Fruit fly (Drosophila melanogaster) whole organism, pupa: Measurements from ENCODE around the gene Syx8.

Source experiments
- CG10348 ChIP-seq: fragments of 200-800 bp; sonication (Bioruptor generic); IDR thresholded peaks from 2 replicates; pipeline ENCODE4 v1.3.6; 2022; ENCODE audit warnings: missing biosample characterization, missing genetic modification characterization
- CG12605 ChIP-seq: fragments of 200-800 bp; sonication (Bioruptor generic); IDR thresholded peaks from 2 replicates; pipeline ENCODE4 v1.3.6; 2022; ENCODE audit warnings: missing biosample characterization, missing genetic modification characterization
- CG13204 ChIP-seq: fragments of 200-800 bp; sonication (Bioruptor generic); optimal IDR thresholded peaks from 2 replicates; lab custom pipeline; 2018; ENCODE audit warnings: missing biosample characterization, mild to moderate bottlenecking, missing genetic modification characterization, moderate library complexity
- CG14655 ChIP-seq: fragments of 200-800 bp; sonication (Bioruptor generic); optimal IDR thresholded peaks from 3 replicates; lab custom pipeline; 2017; ENCODE audit warnings: mild to moderate bottlenecking, missing biosample characterization, missing genetic modification reagents, missing genetic modification characterization
- CG15710 ChIP-seq: fragments of 200-800 bp; sonication (Bioruptor generic); optimal IDR thresholded peaks from 2 replicates; lab custom pipeline; 2018; ENCODE audit warnings: missing biosample characterization, mild to moderate bottlenecking, missing genetic modification characterization, moderate library complexity
- CG17806 ChIP-seq: fragments of 200-800 bp; sonication (Bioruptor generic); optimal IDR thresholded peaks from 2 replicates; lab custom pipeline; 2018; ENCODE audit warnings: missing biosample characterization, mild to moderate bottlenecking, missing genetic modification characterization, moderate library complexity
- CG32121 ChIP-seq: fragments of 200-800 bp; sonication (Bioruptor generic); IDR thresholded peaks from 2 replicates; pipeline ENCODE4 v1.3.6; 2022; ENCODE audit warnings: missing biosample characterization, missing genetic modification characterization
- CG34367 ChIP-seq: fragments of 200-800 bp; sonication (Bioruptor generic); optimal IDR thresholded peaks from 2 replicates; lab custom pipeline; 2018; ENCODE audit warnings: missing biosample characterization, mild to moderate bottlenecking, missing genetic modification characterization
- CG4496 ChIP-seq: fragments of 200-800 bp; sonication (Bioruptor generic); IDR thresholded peaks from 3 replicates; pipeline ENCODE4 v1.3.6; 2022; ENCODE audit warnings: missing biosample characterization, missing genetic modification characterization
- CG8159 ChIP-seq: fragments of 200-800 bp; sonication (Bioruptor generic); optimal IDR thresholded peaks from 3 replicates; lab custom pipeline; 2018; ENCODE audit warnings: missing biosample characterization, mild to moderate bottlenecking, missing genetic modification characterization, moderate library complexity
- CG8301 ChIP-seq: fragments of 200-800 bp; sonication (Bioruptor generic); optimal IDR thresholded peaks from 2 replicates; lab custom pipeline; 2018; ENCODE audit warnings: missing biosample characterization, mild to moderate bottlenecking, missing genetic modification characterization
- CG9948 ChIP-seq: fragments of 200-800 bp; sonication (Bioruptor generic); optimal IDR thresholded peaks from 2 replicates; lab custom pipeline; 2018; ENCODE audit warnings: missing biosample characterization, mild to moderate bottlenecking, missing genetic modification characterization, moderate library complexity
- D1 ChIP-seq: fragments of 200-800 bp; sonication (Bioruptor generic); optimal IDR thresholded peaks from 2 replicates; lab custom pipeline; 2018; ENCODE audit warnings: missing biosample characterization, mild to moderate bottlenecking, missing genetic modification characterization, moderate library complexity
- EcR ChIP-seq: fragments of 200-800 bp; sonication (Bioruptor generic); optimal IDR thresholded peaks from 3 replicates; lab custom pipeline; 2019; ENCODE audit warnings: missing biosample characterization, missing genetic modification characterization, mild to moderate bottlenecking, moderate library complexity, missing genetic modification reagents
- Ets98B ChIP-seq: fragments of 200-800 bp; sonication (Bioruptor generic); IDR thresholded peaks from 2 replicates; pipeline ENCODE4 v1.3.6; 2022; ENCODE audit warnings: missing biosample characterization, missing genetic modification characterization
- Pif1A ChIP-seq: fragments of 200-800 bp; sonication (Bioruptor generic); optimal IDR thresholded peaks from 3 replicates; lab custom pipeline; 2016; ENCODE audit warnings: missing biosample characterization, missing genetic modification characterization
- Pif1B ChIP-seq: fragments of 200-800 bp; sonication (Bioruptor generic); optimal IDR thresholded peaks from 3 replicates; lab custom pipeline; 2016; ENCODE audit warnings: missing biosample characterization, missing genetic modification characterization
- Snoo ChIP-seq: fragments of 200-800 bp; sonication (Bioruptor generic); optimal IDR thresholded peaks from 3 replicates; lab custom pipeline; 2017; ENCODE audit warnings: missing biosample characterization, mild to moderate bottlenecking, missing genetic modification characterization, inconsistent platforms
- fd96Ca ChIP-seq: fragments of 200-800 bp; sonication (Bioruptor generic); IDR thresholded peaks from 3 replicates; pipeline ENCODE4 v1.3.6; 2022; ENCODE audit warnings: missing biosample characterization, missing genetic modification characterization
- gl ChIP-seq: fragments of 200-800 bp; sonication (Bioruptor generic); optimal IDR thresholded peaks from 2 replicates; lab custom pipeline; 2018; ENCODE audit warnings: missing biosample characterization, mild to moderate bottlenecking, missing genetic modification characterization
- rn ChIP-seq: fragments of 200-800 bp; sonication (Bioruptor generic); IDR thresholded peaks from 2 replicates; pipeline ENCODE4 v1.3.6; 2022; ENCODE audit warnings: missing biosample characterization, missing genetic modification characterization

Gene Syx8

DNA sequence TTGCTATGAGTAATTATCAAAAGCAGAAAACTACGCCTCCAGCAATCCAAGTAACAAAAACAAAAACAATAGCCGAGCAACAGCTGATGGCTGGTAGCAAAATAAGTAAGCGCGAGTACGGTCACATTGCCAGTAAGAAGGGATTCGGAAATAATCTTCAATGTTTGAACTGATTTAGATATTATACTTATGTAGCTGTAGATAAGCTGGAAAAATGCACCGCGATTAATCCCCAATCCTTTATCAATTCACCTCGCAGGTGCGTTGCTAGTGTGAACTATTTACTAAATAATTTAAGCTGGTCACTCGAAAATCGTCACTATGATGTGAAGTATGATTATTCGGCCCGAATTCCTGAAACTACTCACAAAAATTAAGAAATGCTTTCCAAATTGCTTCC lies at the start of gene Syx8, which contains the start of gene CG32163:
Gene Syx8 (minus strand): TSS at position 69 of the 400 bp plus-strand sequence.
Gene CG32163 (plus strand): TSS at position 169 of the 400 bp plus-strand sequence.
- no peak for TF ChIP-seq fd96Ca (GFP tag; lab: Robert Waterston, UW)
- TF ChIP-seq Pif1A (GFP tag; lab: Kevin White, UChicago): no peak
- TF ChIP-seq CG34367 (tag; lab: Kevin White, UChicago): no peak
- TF ChIP-seq CG10348 (GFP tag; lab: Robert Waterston, UW): no peak
- TF ChIP-seq CG9948: no peak
- TF ChIP-seq Ets98B (GFP tag; lab: Robert Waterston, UW): no peak
- TF ChIP-seq CG8159: no peak
- no peak for TF ChIP-seq gl (tag; lab: Kevin White, UChicago)
- TF ChIP-seq CG8301 (tag; lab: Kevin White, UChicago): no peak

dm6 chr3L:16635566-16636210 lies 48.8 kb upstream of the Syx8 start:
- TF ChIP-seq fd96Ca (GFP tag; lab: Robert Waterston, UW) (no peak), CG14655 (GFP tag; lab: Kevin White, UChicago) (peak; percentile 27), Snoo (tag; lab: Kevin White, UChicago) (no peak), CG32121 (GFP tag; lab: Robert Waterston, UW) (no peak), CG13204 (GFP tag; lab: Kevin White, UChicago) (no peak), CG9948 (no peak), Pif1A (GFP tag; lab: Kevin White, UChicago) (peak; percentile 40), CG10348 (GFP tag; lab: Robert Waterston, UW) (no peak), CG15710 (tag; lab: Kevin White, UChicago) (no peak), CG12605 (GFP tag; lab: Robert Waterston, UW) (no peak), gl (tag; lab: Kevin White, UChicago) (no peak), Pif1B (GFP tag; lab: Kevin White, UChicago) (peak; percentile 30), rn (GFP tag; lab: Robert Waterston, UW) (no peak), D1 (tag; lab: Kevin White, UChicago) (no peak), CG4496 (GFP tag; lab: Robert Waterston, UW) (0 out of 3 replicates have a peak, but pooled peaks have one; percentile 23), CG8159 (no peak), Ets98B (GFP tag; lab: Robert Waterston, UW) (peak; percentile 14; the same call in 1 of the 2 replicates), EcR (GFP tag; lab: Kevin White, UChicago) (no peak), CG8301 (tag; lab: Kevin White, UChicago) (peak; percentile 9), CG34367 (tag; lab: Kevin White, UChicago) (no peak), CG17806 (no peak)

DNA sequence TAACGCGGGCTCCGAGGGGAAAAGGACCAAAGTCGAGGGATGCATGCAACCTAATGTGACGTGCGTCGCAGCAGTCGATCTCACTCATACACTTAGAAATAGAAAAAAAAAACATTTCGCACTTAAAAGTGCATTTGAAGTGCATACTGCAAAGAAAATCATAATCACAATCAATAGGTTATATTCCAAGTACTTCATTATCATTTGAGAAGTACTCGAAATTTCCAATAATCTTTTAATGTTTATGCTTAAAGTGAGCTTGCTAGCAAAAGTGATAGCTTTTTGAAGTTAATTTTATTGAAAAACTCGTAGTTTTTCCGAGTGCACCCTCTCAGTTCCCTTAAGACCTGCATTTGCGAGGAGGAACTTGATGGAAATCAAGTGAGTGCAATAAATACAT lies 47.7 kb upstream of the Syx8 start:
- TF ChIP-seq rn (GFP tag; lab: Robert Waterston, UW) (no peak), CG9948 (peak; percentile 55), CG8159 (peak; percentile 45), Ets98B (GFP tag; lab: Robert Waterston, UW) (no peak), CG13204 (GFP tag; lab: Kevin White, UChicago) (no peak), CG34367 (tag; lab: Kevin White, UChicago) (no peak), Pif1B (GFP tag; lab: Kevin White, UChicago) (no peak), gl (tag; lab: Kevin White, UChicago) (no peak), CG32121 (GFP tag; lab: Robert Waterston, UW) (no peak), CG17806 (peak; percentile 26), CG14655 (GFP tag; lab: Kevin White, UChicago) (peak; percentile 31), CG10348 (GFP tag; lab: Robert Waterston, UW) (no peak), Snoo (tag; lab: Kevin White, UChicago) (no peak), D1 (tag; lab: Kevin White, UChicago) (peak; percentile 7), Pif1A (GFP tag; lab: Kevin White, UChicago) (peak; percentile 17), CG4496 (GFP tag; lab: Robert Waterston, UW) (peak; percentile 31; the same call in 2 of the 3 replicates), CG15710 (tag; lab: Kevin White, UChicago) (peak; percentile 9), CG12605 (GFP tag; lab: Robert Waterston, UW) (no peak), fd96Ca (GFP tag; lab: Robert Waterston, UW) (no peak), EcR (GFP tag; lab: Kevin White, UChicago) (no peak), CG8301 (tag; lab: Kevin White, UChicago) (peak; percentile 31)

dm6 chr3L:16634091-16634490 lies 47.2 kb upstream of the Syx8 start:
- TF ChIP-seq Pif1A (GFP tag; lab: Kevin White, UChicago) (no peak), rn (GFP tag; lab: Robert Waterston, UW) (no peak), CG13204 (GFP tag; lab: Kevin White, UChicago) (no peak), EcR (GFP tag; lab: Kevin White, UChicago) (no peak), CG4496 (GFP tag; lab: Robert Waterston, UW) (no peak), CG32121 (GFP tag; lab: Robert Waterston, UW) (no peak), CG12605 (GFP tag; lab: Robert Waterston, UW) (no peak), CG10348 (GFP tag; lab: Robert Waterston, UW) (no peak), CG9948 (no peak), fd96Ca (GFP tag; lab: Robert Waterston, UW) (no peak; the same call in 2 of the 3 replicates), CG17806 (no peak), CG14655 (GFP tag; lab: Kevin White, UChicago) (no peak), Pif1B (GFP tag; lab: Kevin White, UChicago) (no peak)

- TF ChIP-seq CG8301 (tag; lab: Kevin White, UChicago) (peak; percentile 35), CG34367 (tag; lab: Kevin White, UChicago) (no peak), CG4496 (GFP tag; lab: Robert Waterston, UW) (0 out of 3 replicates have a peak, but pooled peaks have one; percentile 47), Snoo (tag; lab: Kevin White, UChicago) (no peak), EcR (GFP tag; lab: Kevin White, UChicago) (peak; percentile 19), CG17806 (no peak), rn (GFP tag; lab: Robert Waterston, UW) (no peak), CG10348 (GFP tag; lab: Robert Waterston, UW) (no peak)
These were observed 45.1 kb upstream of the Syx8 start for dm6 chr3L:16631844-16632537.
